Worm (Caenorhabditis elegans) whole organism, mixed stage, embryonic: Measurements from ENCODE around the gene nhr-255.

Source experiments
- blmp-1 ChIP-seq: fragments of 150-350 bp; optimal IDR thresholded peaks from 2 replicates; lab custom pipeline; 2014; ENCODE audit warnings: missing biosample characterization, missing genetic modification characterization
- ceh-39 ChIP-seq: fragments of 150-350 bp; optimal IDR thresholded peaks from 2 replicates; lab custom pipeline; 2014; ENCODE audit warnings: missing biosample characterization, missing genetic modification characterization
- elt-1 ChIP-seq: sonication (generic microtip); optimal IDR thresholded peaks from 2 replicates; lab custom pipeline; 2017; ENCODE audit warnings: missing genetic modification characterization, mild to moderate bottlenecking, missing compliant biosample characterization, antibody characterized with exemption, moderate library complexity, borderline replicate concordance; ENCODE audit not compliant: insufficient read depth
- lin-13 ChIP-seq: fragments of 150-350 bp; optimal IDR thresholded peaks from 2 replicates; lab custom pipeline; 2014; ENCODE audit warnings: missing biosample characterization, missing genetic modification characterization
- lsy-2 ChIP-seq: fragments of 150-350 bp; optimal IDR thresholded peaks from 2 replicates; lab custom pipeline; 2014; ENCODE audit warnings: missing biosample characterization, missing genetic modification characterization
- nhr-12 ChIP-seq: fragments of 150-350 bp; optimal IDR thresholded peaks from 2 replicates; lab custom pipeline; 2014; ENCODE audit warnings: missing biosample characterization, missing genetic modification characterization
- nhr-2 ChIP-seq: fragments of 150-350 bp; optimal IDR thresholded peaks from 2 replicates; lab custom pipeline; 2014; ENCODE audit warnings: missing biosample characterization, missing genetic modification characterization
- nhr-28 ChIP-seq: fragments of 150-350 bp; optimal IDR thresholded peaks from 2 replicates; lab custom pipeline; 2014; ENCODE audit warnings: missing biosample characterization, missing genetic modification characterization
- pha-4 ChIP-seq: fragments of 150-350 bp; optimal IDR thresholded peaks from 2 replicates; lab custom pipeline; 2018; ENCODE audit warnings: missing biosample characterization, missing genetic modification reagents, missing genetic modification characterization
- snpc-4 ChIP-seq: fragments of 150-350 bp; optimal IDR thresholded peaks from 2 replicates; lab custom pipeline; 2014; ENCODE audit warnings: missing biosample characterization, missing genetic modification characterization
- unc-39 ChIP-seq: fragments of 150-350 bp; optimal IDR thresholded peaks from 2 replicates; lab custom pipeline; 2014; ENCODE audit warnings: missing biosample characterization, missing genetic modification characterization

DNA sequence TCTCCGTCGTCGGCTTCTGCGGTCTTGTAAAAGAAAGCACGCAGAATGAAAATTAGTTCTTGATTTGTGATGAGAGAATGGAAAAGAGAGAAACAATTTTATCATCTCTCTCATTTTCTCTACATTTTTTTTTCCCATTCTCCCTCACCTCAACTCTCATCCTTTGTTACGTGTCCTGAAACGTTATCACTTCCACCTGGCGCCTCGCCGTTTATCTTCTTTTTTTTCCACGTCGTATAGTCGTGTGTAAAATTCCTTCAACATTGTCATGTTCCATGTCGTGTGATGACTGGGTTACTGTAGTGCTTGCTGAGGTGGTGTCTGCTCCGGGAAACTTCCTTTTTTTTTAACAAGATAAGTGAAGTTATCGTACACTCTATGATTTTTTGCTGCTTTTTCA is 37.1 kb downstream of the nhr-255 start:
- no peak for TF ChIP-seq nhr-28 (tag; lab: Kevin White, UChicago)
- no peak for TF ChIP-seq lsy-2 (tag; lab: Kevin White, UChicago)
- no peak for TF ChIP-seq pha-4 (tag; lab: Kevin White, UChicago)
- no peak for TF ChIP-seq unc-39
- no peak for TF ChIP-seq ceh-39 (tag; lab: Kevin White, UChicago)
- no peak for TF ChIP-seq nhr-2
- no peak for TF ChIP-seq lin-13 (tag; lab: Kevin White, UChicago)
- TF ChIP-seq snpc-4 (tag; lab: Kevin White, UChicago) = no peak
- TF ChIP-seq elt-1 = no peak
- TF ChIP-seq nhr-12 (tag; lab: Kevin White, UChicago) = no peak
- no peak for TF ChIP-seq blmp-1 (tag; lab: Kevin White, UChicago)
